Fruit fly (Drosophila melanogaster) whole organism: Measurements from ENCODE around the gene CG43121.

Experiments used
- CG8478 ChIP-seq: fragments of >200 bp; optimal IDR thresholded peaks from 2 replicates; lab custom pipeline; 2018; ENCODE audit warnings: inconsistent platforms
- EcR ChIP-seq, 2 experiments: fragments of >200 bp; optimal IDR thresholded peaks; 2 replicates each; lab custom pipeline; 2017; ENCODE audit warnings: missing biosample characterization in 2 of 2, missing genetic modification characterization in 2 of 2, missing genetic modification reagents in 2 of 2
- pan ChIP-seq: fragments of >200 bp; optimal IDR thresholded peaks from 2 replicates; lab custom pipeline; 2017
- psq ChIP-seq: fragments of >200 bp; optimal IDR thresholded peaks from 2 replicates; lab custom pipeline; 2017
- usp ChIP-seq: fragments of >200 bp; optimal IDR thresholded peaks from 2 replicates; lab custom pipeline; 2017; ENCODE audit warnings: missing biosample characterization, missing genetic modification characterization, mixed read lengths

dm6 chr3L:14634019-14634772 is 38.0 kb downstream of the CG43121 start:
- TF ChIP-seq EcR (GFP tag; optimal IDR thresholded peaks at IDR 0.05; lab: Kevin White, UChicago) (no peak), psq (lab: Kevin White, UChicago) (no peak), pan (lab: Kevin White, UChicago) (no peak), CG8478 (lab: Kevin White, UChicago) (no peak), usp (no peak)
